Worm (Caenorhabditis elegans) whole organism, L2 larva: Measurements from ENCODE around the gene Y47D7A.6.

Experiments used
- R02D3.7 ChIP-seq: fragments of 150-350 bp; optimal IDR thresholded peaks from 2 replicates; lab custom pipeline; 2014; ENCODE audit warnings: missing biosample characterization, missing genetic modification characterization
- ZK546.5 ChIP-seq: sonication (generic microtip); optimal IDR thresholded peaks from 2 replicates; lab custom pipeline; 2017; ENCODE audit warnings: missing biosample characterization, missing genetic modification characterization
- blmp-1 ChIP-seq: sonication (generic microtip); optimal IDR thresholded peaks from 2 replicates; lab custom pipeline; 2017; ENCODE audit warnings: missing genetic modification characterization, mild to moderate bottlenecking, missing compliant biosample characterization, antibody characterized with exemption, moderate library complexity; ENCODE audit not compliant: insufficient read depth
- elt-3 ChIP-seq: sonication (generic microtip); optimal IDR thresholded peaks from 2 replicates; lab custom pipeline; 2017; ENCODE audit warnings: missing biosample characterization, missing genetic modification characterization
- fos-1 ChIP-seq: fragments of 150-350 bp; optimal IDR thresholded peaks from 2 replicates; lab custom pipeline; 2014; ENCODE audit warnings: missing biosample characterization, missing genetic modification characterization
- sma-9 ChIP-seq, 2 experiments: fragments of 150-350 bp in 1 of 2; sonication (generic microtip) in 1 of 2; optimal IDR thresholded peaks; 2 replicates each; lab custom pipeline; 2014 to 2016; ENCODE audit warnings: missing genetic modification characterization in 2 of 2, mild to moderate bottlenecking in 1 of 2, missing biosample characterization in 1 of 2, missing compliant biosample characterization in 1 of 2, missing genetic modification reagents in 1 of 2, moderate library complexity in 1 of 2
- ztf-11 ChIP-seq: sonication (generic microtip); optimal IDR thresholded peaks from 2 replicates; lab custom pipeline; 2017; ENCODE audit warnings: missing biosample characterization, missing genetic modification characterization

DNA sequence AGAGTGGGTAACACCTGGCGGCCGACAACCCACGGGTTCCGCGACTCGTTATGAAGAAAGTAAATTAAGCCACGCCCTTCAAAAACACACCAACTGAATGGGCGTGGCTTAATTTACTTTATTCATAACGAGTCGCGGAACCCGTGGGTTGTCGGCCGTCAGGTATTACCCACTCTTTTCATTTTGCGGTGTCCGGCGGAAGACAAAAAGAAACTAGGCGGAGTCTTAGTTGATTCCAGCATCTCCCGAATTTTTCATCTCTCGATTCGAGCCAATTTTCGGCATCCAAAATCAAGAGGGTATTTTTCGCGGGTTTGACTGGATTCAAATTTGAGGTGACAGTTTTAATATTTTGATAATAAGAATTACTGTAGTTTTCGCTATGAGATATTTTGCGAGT, 29.6 kb upstream of the Y47D7A.6 start:
- TF ChIP-seq ZK546.5: no peak
- no peak for TF ChIP-seq R02D3.7 (tag; lab: Kevin White, UChicago)
- TF ChIP-seq fos-1: no peak
- TF ChIP-seq sma-9 (GFP tag; optimal IDR thresholded peaks at IDR 0.05; lab: Kevin White, UChicago): no peak
- TF ChIP-seq sma-9 (tag; optimal IDR thresholded peaks at IDR 0.05; lab: Kevin White, UChicago): no peak
- TF ChIP-seq elt-3 (tag; lab: Kevin White, UChicago): no peak
- TF ChIP-seq ztf-11 (tag; lab: Kevin White, UChicago): no peak
- no peak for TF ChIP-seq blmp-1 (tag; lab: Kevin White, UChicago)
